Fruit fly (Drosophila melanogaster) whole organism, embryonic: ENCODE results near the gene CG31997.

Experiments
- Aef1 ChIP-seq: fragments of 200-800 bp; sonication (Bioruptor generic); IDR thresholded peaks from 3 replicates; pipeline ENCODE4 v1.3.6; 2022; ENCODE audit warnings: missing biosample characterization, missing genetic modification characterization
- CG11398 ChIP-seq: fragments of 200-800 bp; sonication (Bioruptor generic); optimal IDR thresholded peaks from 2 replicates; lab custom pipeline; 2016; ENCODE audit warnings: missing biosample characterization, missing genetic modification characterization
- bowl ChIP-seq: fragments of 200-800 bp; sonication (Bioruptor generic); IDR thresholded peaks from 2 replicates; pipeline ENCODE4 v1.3.6; 2022; ENCODE audit warnings: missing biosample characterization, missing genetic modification characterization
- otp ChIP-seq: fragments of 200-800 bp; sonication (Bioruptor generic); IDR thresholded peaks from 3 replicates; pipeline ENCODE4, ENCODE4 v1.3.6; 2022; ENCODE audit warnings: missing biosample characterization, missing genetic modification characterization
- ranshi ChIP-seq: fragments of 200-800 bp; sonication (Bioruptor generic); IDR thresholded peaks from 2 replicates; pipeline ENCODE4 v1.3.6; 2022; ENCODE audit warnings: missing biosample characterization, missing genetic modification characterization
- sd ChIP-seq: fragments of 200-800 bp; sonication (Bioruptor generic); optimal IDR thresholded peaks from 3 replicates; lab custom pipeline; 2018; ENCODE audit warnings: missing biosample characterization, mild to moderate bottlenecking, missing genetic modification characterization, moderate library complexity

DNA sequence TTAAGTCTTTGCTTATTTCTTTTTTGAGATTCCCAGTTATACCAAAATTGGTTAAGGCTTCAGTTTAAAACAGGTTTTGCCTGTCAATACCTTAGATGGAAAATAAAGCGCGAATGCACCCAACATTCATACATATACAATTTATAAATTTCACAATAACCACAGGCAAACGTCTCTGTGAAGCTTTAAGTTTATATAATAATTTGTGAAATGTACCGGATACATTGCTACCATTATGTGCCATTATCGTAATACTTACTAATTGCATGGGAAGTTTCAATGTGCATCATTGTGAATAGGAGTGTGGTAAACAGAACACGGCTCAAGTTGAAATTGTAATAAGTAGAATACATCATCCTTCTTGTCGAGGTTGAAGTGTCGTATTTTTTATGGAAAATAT lies 18.7 kb upstream of the CG31997 start:
- TF ChIP-seq sd (tag; lab: Kevin White, UChicago) (no peak), Aef1 (GFP tag; lab: Robert Waterston, UW) (no peak), otp (GFP tag; lab: Robert Waterston, UW) (no peak), CG11398 (GFP tag; lab: Kevin White, UChicago) (no peak), ranshi (GFP tag; lab: Robert Waterston, UW) (no peak), bowl (GFP tag; lab: Robert Waterston, UW) (no peak)
